Fruit fly (Drosophila melanogaster) S2 (cell line): ENCODE results near the gene Neu2.

Source experiments
- CG8478 ChIP-seq: fragments of >200 bp; optimal IDR thresholded peaks from 2 replicates; lab custom pipeline; 2018
- CTCF ChIP-seq, 2 experiments: fragments of >200 bp; optimal IDR thresholded peaks; 2 replicates each; lab custom pipeline; 2018

dm6 chr3L:21496865-21497634 is 6.7 kb upstream of the Neu2 start, which contains the start of gene Hr78:
- TF ChIP-seq CTCF (optimal IDR thresholded peaks at IDR 0.05; lab: Kevin White, UChicago) (no peak), CG8478 (lab: Kevin White, UChicago) (no peak)
